Fruit fly (Drosophila melanogaster) whole organism: ENCODE data around the gene CG9171.

Source experiments
- Dll ChIP-seq: fragments of >200 bp; optimal IDR thresholded peaks from 2 replicates; lab custom pipeline; 2017
- pan ChIP-seq: fragments of >200 bp; optimal IDR thresholded peaks from 2 replicates; lab custom pipeline; 2017
- psq ChIP-seq: fragments of >200 bp; optimal IDR thresholded peaks from 2 replicates; lab custom pipeline; 2017

DNA sequence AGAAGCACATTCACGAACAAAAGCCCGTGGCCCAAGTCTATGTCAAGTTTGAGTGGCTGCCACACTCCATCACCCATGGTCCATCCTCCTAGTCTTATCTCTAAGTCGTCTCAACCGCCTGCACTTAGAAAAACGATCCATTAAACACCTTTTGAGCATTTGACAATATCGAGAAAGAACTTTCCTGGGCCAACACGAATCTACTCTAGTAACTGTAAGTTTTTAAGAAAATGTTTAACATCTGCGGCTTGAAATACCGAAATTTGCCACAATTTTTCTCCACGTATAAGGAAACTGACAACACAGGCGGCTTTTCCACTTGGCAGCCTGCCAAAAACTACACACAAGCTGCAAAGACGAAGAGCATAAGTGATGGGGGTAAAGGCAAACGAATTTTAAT, 4.9 kb downstream of the CG9171 start:
- TF ChIP-seq Dll, result no peak
- no peak for TF ChIP-seq psq (lab: Kevin White, UChicago)
- no peak for TF ChIP-seq pan (lab: Kevin White, UChicago)
